Fruit fly (Drosophila melanogaster) whole organism, embryonic: ENCODE results near the gene ssp7.

Experiments
- Antp ChIP-seq: fragments of 200-800 bp; sonication (Bioruptor generic); optimal IDR thresholded peaks from 3 replicates; lab custom pipeline; 2016; ENCODE audit warnings: missing biosample characterization, missing genetic modification characterization
- CG10267 ChIP-seq: fragments of 200-800 bp; sonication (Bioruptor generic); optimal IDR thresholded peaks from 2 replicates; lab custom pipeline; 2018; ENCODE audit warnings: missing biosample characterization, mild to moderate bottlenecking, missing genetic modification characterization, moderate library complexity
- CG11247 ChIP-seq: fragments of 200-800 bp; sonication (Bioruptor generic); IDR thresholded peaks from 2 replicates; pipeline ENCODE4 v1.3.6; 2022; ENCODE audit warnings: missing biosample characterization, missing genetic modification characterization
- CG11723 ChIP-seq: fragments of 200-800 bp; sonication (Bioruptor generic); optimal IDR thresholded peaks from 2 replicates; lab custom pipeline; 2017; ENCODE audit warnings: missing biosample characterization, mild to moderate bottlenecking, missing genetic modification characterization
- CG12299 ChIP-seq: fragments of 200-800 bp; sonication (Bioruptor generic); optimal IDR thresholded peaks from 2 replicates; lab custom pipeline; 2018; ENCODE audit warnings: missing biosample characterization, mild to moderate bottlenecking, missing genetic modification characterization
- CG13296 ChIP-seq: fragments of 200-800 bp; sonication (Bioruptor generic); optimal IDR thresholded peaks from 3 replicates; lab custom pipeline; 2018; ENCODE audit warnings: missing biosample characterization, mild to moderate bottlenecking, missing genetic modification characterization
- CG13624 ChIP-seq: fragments of 200-800 bp; sonication (Bioruptor generic); optimal IDR thresholded peaks from 2 replicates; lab custom pipeline; 2016; ENCODE audit warnings: missing biosample characterization, missing genetic modification characterization
- CG13775 ChIP-seq: fragments of 200-800 bp; sonication (Bioruptor generic); optimal IDR thresholded peaks from 3 replicates; lab custom pipeline; 2017; ENCODE audit warnings: missing biosample characterization, mild to moderate bottlenecking, missing genetic modification characterization
- CG16863 ChIP-seq: fragments of 200-800 bp; sonication (Bioruptor generic); optimal IDR thresholded peaks from 3 replicates; lab custom pipeline; 2016; ENCODE audit warnings: missing biosample characterization, missing genetic modification characterization
- CG2129 ChIP-seq: fragments of 200-800 bp; sonication (Bioruptor generic); IDR thresholded peaks from 2 replicates; pipeline ENCODE4 v1.3.6; 2022; ENCODE audit warnings: missing biosample characterization, missing genetic modification characterization; ENCODE audit not compliant: partially characterized antibody
- CG3281 ChIP-seq: fragments of 200-800 bp; sonication (Bioruptor generic); optimal IDR thresholded peaks from 3 replicates; lab custom pipeline; 2017; ENCODE audit warnings: missing biosample characterization, mild to moderate bottlenecking, missing genetic modification characterization
- CG3847 ChIP-seq: fragments of 200-800 bp; sonication (Bioruptor generic); IDR thresholded peaks from 2 replicates; pipeline ENCODE4 v1.3.6; 2022; ENCODE audit warnings: missing biosample characterization, missing genetic modification characterization
- CG4282 ChIP-seq: fragments of 200-800 bp; sonication (Bioruptor generic); optimal IDR thresholded peaks from 2 replicates; lab custom pipeline; 2016; ENCODE audit warnings: missing biosample characterization, missing genetic modification characterization
- CG4360 ChIP-seq: fragments of 200-800 bp; sonication (Bioruptor generic); IDR thresholded peaks from 2 replicates; pipeline ENCODE4 v1.3.6; 2022; ENCODE audit warnings: missing biosample characterization, missing genetic modification characterization
- CG6175 ChIP-seq: fragments of 200-800 bp; sonication (Bioruptor generic); IDR thresholded peaks from 3 replicates; pipeline ENCODE4 v1.3.6; 2022; ENCODE audit warnings: missing biosample characterization, missing genetic modification characterization
- CG7372 ChIP-seq: fragments of 200-800 bp; sonication (Bioruptor generic); IDR thresholded peaks from 2 replicates; pipeline ENCODE4 v1.3.6; 2022; ENCODE audit warnings: missing biosample characterization, missing genetic modification characterization
- CG7745 ChIP-seq: fragments of 200-800 bp; sonication (Bioruptor generic); optimal IDR thresholded peaks from 2 replicates; lab custom pipeline; 2018; ENCODE audit warnings: missing biosample characterization, mild to moderate bottlenecking, missing genetic modification characterization, moderate library complexity
- CG9437 ChIP-seq: fragments of 200-800 bp; sonication (Bioruptor generic); optimal IDR thresholded peaks from 2 replicates; lab custom pipeline; 2018; ENCODE audit warnings: missing biosample characterization, mild to moderate bottlenecking, missing genetic modification characterization
- CG9727 ChIP-seq: fragments of 200-800 bp; sonication (Bioruptor generic); optimal IDR thresholded peaks from 3 replicates; lab custom pipeline; 2017; ENCODE audit warnings: missing biosample characterization, mild to moderate bottlenecking, missing genetic modification characterization
- CG9932 ChIP-seq: fragments of 200-800 bp; sonication (Bioruptor generic); IDR thresholded peaks from 2 replicates; pipeline ENCODE4 v1.3.6; 2022; ENCODE audit warnings: missing biosample characterization, missing genetic modification characterization
- CoRest ChIP-seq: fragments of 200-800 bp; sonication (Bioruptor generic); optimal IDR thresholded peaks from 3 replicates; lab custom pipeline; 2018; ENCODE audit warnings: missing biosample characterization, mild to moderate bottlenecking, missing genetic modification characterization, moderate library complexity
- Dfd ChIP-seq, 2 experiments: fragments of >200 bp; optimal IDR thresholded peaks; 2 replicates each; lab custom pipeline; 2017; ENCODE audit warnings: missing biosample characterization in 2 of 2, missing genetic modification characterization in 2 of 2
- Dp ChIP-seq: fragments of 200-800 bp; sonication (Bioruptor generic); optimal IDR thresholded peaks from 2 replicates; lab custom pipeline; 2018; ENCODE audit warnings: missing biosample characterization, mild to moderate bottlenecking, missing genetic modification characterization, moderate library complexity
- Fer3 ChIP-seq: fragments of 200-800 bp; sonication (Bioruptor generic); optimal IDR thresholded peaks from 2 replicates; lab custom pipeline; 2018; ENCODE audit warnings: missing biosample characterization, mild to moderate bottlenecking, missing genetic modification characterization, moderate library complexity
- H2.0 ChIP-seq: fragments of 200-800 bp; sonication (Bioruptor generic); IDR thresholded peaks from 2 replicates; pipeline ENCODE4 v1.3.6; 2022; ENCODE audit warnings: missing biosample characterization, missing genetic modification characterization
- MESR4 ChIP-seq: fragments of 200-800 bp; sonication (Bioruptor generic); optimal IDR thresholded peaks from 2 replicates; lab custom pipeline; 2018; ENCODE audit warnings: missing biosample characterization, mild to moderate bottlenecking, missing genetic modification characterization, moderate library complexity
- NC2β ChIP-seq: fragments of 200-800 bp; sonication (Bioruptor generic); optimal IDR thresholded peaks from 2 replicates; lab custom pipeline; 2016; ENCODE audit warnings: missing biosample characterization, missing genetic modification characterization
- Pdp1 ChIP-seq, 2 experiments: fragments of 200-800 bp; sonication (Bioruptor generic); optimal IDR thresholded peaks; 3 replicates each; lab custom pipeline; 2016; ENCODE audit warnings: missing biosample characterization in 2 of 2, missing genetic modification characterization in 2 of 2, mild to moderate bottlenecking in 1 of 2, moderate library complexity in 1 of 2
- YL-1 ChIP-seq: fragments of 200-800 bp; sonication (Bioruptor generic); optimal IDR thresholded peaks from 3 replicates; lab custom pipeline; 2017; ENCODE audit warnings: missing biosample characterization, mild to moderate bottlenecking, missing genetic modification characterization
- bowl ChIP-seq: fragments of 200-800 bp; sonication (Bioruptor generic); IDR thresholded peaks from 2 replicates; pipeline ENCODE4 v1.3.6; 2022; ENCODE audit warnings: missing biosample characterization, missing genetic modification characterization
- caup ChIP-seq: fragments of 200-800 bp; sonication (Bioruptor generic); optimal IDR thresholded peaks from 3 replicates; lab custom pipeline; 2017; ENCODE audit warnings: missing biosample characterization, mild to moderate bottlenecking, missing genetic modification characterization, moderate library complexity; ENCODE audit not compliant: severe bottlenecking
- cg ChIP-seq: fragments of 200-800 bp; sonication (Bioruptor generic); optimal IDR thresholded peaks from 3 replicates; lab custom pipeline; 2019; ENCODE audit warnings: missing biosample characterization, mild to moderate bottlenecking, missing genetic modification characterization, moderate library complexity
- dpn ChIP-seq, 2 experiments: fragments of 200-800 bp; sonication (Bioruptor generic); optimal IDR thresholded peaks; 3 replicates each; lab custom pipeline; 2016; ENCODE audit warnings: missing biosample characterization in 2 of 2, missing genetic modification characterization in 2 of 2
- eve ChIP-seq, 2 experiments: fragments of >200 bp; optimal IDR thresholded peaks; 2 replicates each; lab custom pipeline; 2017; ENCODE audit warnings: missing biosample characterization in 2 of 2, missing genetic modification characterization in 2 of 2
- gro ChIP-seq: fragments of 200-800 bp; sonication (Bioruptor generic); optimal IDR thresholded peaks from 2 replicates; lab custom pipeline; 2016; ENCODE audit warnings: missing biosample characterization, missing genetic modification characterization
- jumu ChIP-seq: fragments of 200-800 bp; sonication (Bioruptor generic); optimal IDR thresholded peaks from 3 replicates; lab custom pipeline; 2016; ENCODE audit warnings: missing biosample characterization, missing genetic modification characterization
- luna ChIP-seq: fragments of 200-800 bp; sonication (Bioruptor generic); optimal IDR thresholded peaks from 2 replicates; lab custom pipeline; 2016; ENCODE audit warnings: missing biosample characterization, missing genetic modification characterization
- nerfin-1 ChIP-seq: fragments of 200-800 bp; sonication (Bioruptor generic); optimal IDR thresholded peaks from 3 replicates; lab custom pipeline; 2019; ENCODE audit warnings: missing biosample characterization, mild to moderate bottlenecking, missing genetic modification characterization, moderate library complexity
- nmo ChIP-seq: fragments of 200-800 bp; sonication (Bioruptor generic); optimal IDR thresholded peaks from 2 replicates; lab custom pipeline; 2018; ENCODE audit warnings: missing biosample characterization, mild to moderate bottlenecking, missing genetic modification characterization, moderate library complexity
- odd ChIP-seq: fragments of 200-800 bp; sonication (Bioruptor generic); optimal IDR thresholded peaks from 2 replicates; lab custom pipeline; 2017; ENCODE audit warnings: missing biosample characterization, mild to moderate bottlenecking, missing genetic modification characterization
- pzg ChIP-seq: fragments of 200-800 bp; sonication (Bioruptor generic); optimal IDR thresholded peaks from 3 replicates; lab custom pipeline; 2018; ENCODE audit warnings: missing biosample characterization, mild to moderate bottlenecking, missing genetic modification characterization, moderate library complexity
- sens ChIP-seq: fragments of 200-800 bp; sonication (Bioruptor generic); peaks from one replicate; lab custom pipeline; 2016; ENCODE audit warnings: missing biosample characterization, missing genetic modification characterization
- sens-2 ChIP-seq: fragments of 200-800 bp; sonication (Bioruptor generic); IDR thresholded peaks from 2 replicates; pipeline ENCODE4 v1.3.6; 2022; ENCODE audit warnings: missing biosample characterization, missing genetic modification characterization
- sim ChIP-seq: fragments of 200-800 bp; sonication (Bioruptor generic); IDR thresholded peaks from 2 replicates; pipeline ENCODE4 v1.3.6; 2022; ENCODE audit warnings: missing biosample characterization, missing genetic modification characterization
- sisA ChIP-seq: fragments of 200-800 bp; sonication (Bioruptor generic); IDR thresholded peaks from 2 replicates; pipeline ENCODE4 v1.3.6; 2022; ENCODE audit warnings: missing biosample characterization, missing genetic modification characterization
- sna ChIP-seq: fragments of 200-800 bp; sonication (Bioruptor generic); IDR thresholded peaks from 2 replicates; pipeline ENCODE4 v1.3.6; 2022; ENCODE audit warnings: missing biosample characterization, missing genetic modification characterization; ENCODE audit not compliant: partially characterized antibody
- zfh2 ChIP-seq: fragments of 200-800 bp; sonication (Bioruptor generic); optimal IDR thresholded peaks from 2 replicates; lab custom pipeline; 2016; ENCODE audit warnings: missing biosample characterization, missing genetic modification characterization

The ssp7 gene

dm6 chrX:11136587-11137512 lies 3.2 kb downstream of the ssp7 start, which contains the start of gene Klp10A (continued):
- TF ChIP-seq sna, result no peak
- peak; percentile 16 for TF ChIP-seq Dp
- peak in 1 of 2 experiments; percentile 90 for TF ChIP-seq Pdp1 (GFP tag; optimal IDR thresholded peaks at IDR 0.05; lab: Kevin White, UChicago)
- TF ChIP-seq CG4282, result no peak
- TF ChIP-seq Antp (GFP tag; lab: Kevin White, UChicago), result peak; percentile 14
- peak; percentile 3 for TF ChIP-seq CG9437
- TF ChIP-seq CG13775 (GFP tag; lab: Kevin White, UChicago), result no peak
- 0 out of 2 replicates have a peak, but pooled peaks have one; percentile 12 for TF ChIP-seq CG3847 (GFP tag; lab: Robert Waterston, UW)
- TF ChIP-seq Fer3 (tag; lab: Kevin White, UChicago), result no peak
- no peak for TF ChIP-seq CG13296 (GFP tag; lab: Kevin White, UChicago)
- TF ChIP-seq pzg (GFP tag; lab: Kevin White, UChicago), result peak; percentile 24
- peak; percentile 24 for TF ChIP-seq CoRest (tag; lab: Kevin White, UChicago)
- TF ChIP-seq zfh2 (GFP tag; lab: Kevin White, UChicago), result peak; percentile 14
- TF ChIP-seq dpn (GFP tag; optimal IDR thresholded peaks at IDR 0.05; lab: Kevin White, UChicago), result peak in 1 of 2 experiments; percentile 35
- no peak for TF ChIP-seq sim (GFP tag; lab: Robert Waterston, UW)
- peak; percentile 87 for TF ChIP-seq CG10267 (tag; lab: Kevin White, UChicago)
- TF ChIP-seq MESR4 (GFP tag; lab: Kevin White, UChicago), result peak; percentile 54
- peak; percentile 3 for TF ChIP-seq jumu (GFP tag; lab: Kevin White, UChicago)
- 0 out of 2 replicates have a peak, but pooled peaks have one; percentile 13 for TF ChIP-seq sisA
- TF ChIP-seq odd (GFP tag; lab: Kevin White, UChicago), result no peak
- peak; percentile 20 for TF ChIP-seq CG3281 (GFP tag; lab: Kevin White, UChicago)
- peak; percentile 22 for TF ChIP-seq CG11723
- TF ChIP-seq CG9932 (GFP tag; lab: Robert Waterston, UW), result peak; percentile 54
- peak; percentile 31 for TF ChIP-seq gro (GFP tag; lab: Kevin White, UChicago)
- TF ChIP-seq CG13624, result peak; percentile 2
- peak; percentile 21; the same call in 1 of the 2 replicates for TF ChIP-seq CG11247 (GFP tag; lab: Robert Waterston, UW)
- no peak for TF ChIP-seq CG12299 (tag; lab: Kevin White, UChicago)
- TF ChIP-seq CG6175 (GFP tag; lab: Robert Waterston, UW), result no peak
- TF ChIP-seq cg (GFP tag; lab: Kevin White, UChicago), result peak; percentile 91
- no peak for TF ChIP-seq CG2129 (GFP tag; lab: Robert Waterston, UW)
- TF ChIP-seq sens-2 (GFP tag; lab: Robert Waterston, UW), result no peak

dm6 chrX:11135840-11136586 lies 4.0 kb downstream of the ssp7 start:
- TF ChIP-seq CG9727 (GFP tag; lab: Kevin White, UChicago) (no peak), caup (GFP tag; lab: Kevin White, UChicago) (no peak), CG10267 (tag; lab: Kevin White, UChicago) (peak; percentile 41), sens (GFP tag; lab: Kevin White, UChicago) (peak; percentile 66), CG4360 (peak; percentile 80), H2.0 (GFP tag; lab: Robert Waterston, UW) (0 out of 2 replicates have a peak, but pooled peaks have one; percentile 12), NC2β (GFP tag; lab: Kevin White, UChicago) (no peak), CG7745 (tag; lab: Kevin White, UChicago) (no peak), luna (GFP tag; lab: Kevin White, UChicago) (no peak), bowl (GFP tag; lab: Robert Waterston, UW) (no peak), CG7372 (GFP tag; lab: Robert Waterston, UW) (no peak), eve (GFP tag; optimal IDR thresholded peaks at IDR 0.05; lab: Kevin White, UChicago) (no peak), nerfin-1 (peak; percentile 95), CG16863 (GFP tag; lab: Kevin White, UChicago) (peak; percentile 10), nmo (GFP tag; lab: Kevin White, UChicago) (peak; percentile 38), YL-1 (peak; percentile 22), Dfd (GFP tag; optimal IDR thresholded peaks at IDR 0.05; lab: Kevin White, UChicago) (peak in 1 of 2 experiments; percentile 54)
